Fruit fly (Drosophila melanogaster) whole organism, prepupa: ENCODE measurements around the gene CG43630.

Source experiments
- Blimp-1 ChIP-seq: fragments of 200-800 bp; sonication (Bioruptor generic); optimal IDR thresholded peaks from 3 replicates; lab custom pipeline; 2017; ENCODE audit warnings: missing biosample characterization, missing genetic modification characterization, mild to moderate bottlenecking, moderate library complexity, missing genetic modification reagents
- CG10631 ChIP-seq: fragments of 200-800 bp; sonication (Bioruptor generic); optimal IDR thresholded peaks from 2 replicates; lab custom pipeline; 2016; ENCODE audit warnings: missing biosample characterization, missing genetic modification characterization
- CG10669 ChIP-seq: fragments of 200-800 bp; sonication (Bioruptor generic); optimal IDR thresholded peaks from 3 replicates; lab custom pipeline; 2018; ENCODE audit warnings: missing biosample characterization, mild to moderate bottlenecking, missing genetic modification characterization, moderate library complexity
- CG11294 ChIP-seq: fragments of 200-800 bp; sonication (Bioruptor generic); IDR thresholded peaks from 2 replicates; pipeline ENCODE4 v1.3.6; 2022; ENCODE audit warnings: missing biosample characterization, missing genetic modification characterization
- CG11902 ChIP-seq: fragments of 200-800 bp; sonication (Bioruptor generic); optimal IDR thresholded peaks from 3 replicates; lab custom pipeline; 2016; ENCODE audit warnings: missing biosample characterization, missing genetic modification characterization
- CG15336 ChIP-seq: fragments of 200-800 bp; sonication (Bioruptor generic); IDR thresholded peaks from 2 replicates; pipeline ENCODE4 v1.3.6; 2022; ENCODE audit warnings: missing biosample characterization, missing genetic modification characterization
- CG1621 ChIP-seq: fragments of 200-800 bp; sonication (Bioruptor generic); optimal IDR thresholded peaks from 3 replicates; lab custom pipeline; 2018; ENCODE audit warnings: missing biosample characterization, mild to moderate bottlenecking, missing genetic modification characterization
- CG31627 ChIP-seq: fragments of 200-800 bp; sonication (Bioruptor generic); optimal IDR thresholded peaks from 3 replicates; lab custom pipeline; 2016; ENCODE audit warnings: missing biosample characterization, missing genetic modification characterization
- CG34406 ChIP-seq: fragments of 200-800 bp; sonication (Bioruptor generic); optimal IDR thresholded peaks from 3 replicates; lab custom pipeline; 2016; ENCODE audit warnings: missing biosample characterization, missing genetic modification characterization
- CG6163 ChIP-seq: fragments of 200-800 bp; sonication (Bioruptor generic); IDR thresholded peaks from 3 replicates; pipeline ENCODE4 v1.3.6; 2022; ENCODE audit warnings: missing biosample characterization, missing genetic modification characterization
- CG6792 ChIP-seq: fragments of 200-800 bp; sonication (Bioruptor generic); optimal IDR thresholded peaks from 3 replicates; lab custom pipeline; 2016; ENCODE audit warnings: missing biosample characterization, missing genetic modification characterization
- CG6808 ChIP-seq: fragments of 200-800 bp; sonication (Bioruptor generic); optimal IDR thresholded peaks from 3 replicates; lab custom pipeline; 2017; ENCODE audit warnings: missing biosample characterization, missing genetic modification characterization, mild to moderate bottlenecking, moderate library complexity, missing genetic modification reagents
- CG6854 ChIP-seq: fragments of 200-800 bp; sonication (Bioruptor generic); optimal IDR thresholded peaks from 2 replicates; lab custom pipeline; 2017; ENCODE audit warnings: missing biosample characterization, mild to moderate bottlenecking, missing genetic modification characterization
- CG7368 ChIP-seq: fragments of 200-800 bp; sonication (Bioruptor generic); optimal IDR thresholded peaks from 3 replicates; lab custom pipeline; 2016; ENCODE audit warnings: missing biosample characterization, missing genetic modification characterization
- CG8119 ChIP-seq: fragments of 200-800 bp; sonication (Bioruptor generic); IDR thresholded peaks from 3 replicates; pipeline ENCODE4 v1.3.6; 2022; ENCODE audit warnings: missing biosample characterization, missing genetic modification characterization
- CG8632 ChIP-seq: fragments of 200-800 bp; sonication (Bioruptor generic); optimal IDR thresholded peaks from 3 replicates; lab custom pipeline; 2016; ENCODE audit warnings: missing biosample characterization, missing genetic modification characterization
- CG9139 ChIP-seq: fragments of 200-800 bp; sonication (Bioruptor generic); optimal IDR thresholded peaks from 3 replicates; lab custom pipeline; 2017; ENCODE audit warnings: missing biosample characterization, mild to moderate bottlenecking, missing genetic modification characterization
- Eip78C ChIP-seq: fragments of 200-800 bp; sonication (Bioruptor generic); peaks from one replicate; lab custom pipeline; 2016; ENCODE audit warnings: missing biosample characterization, missing genetic modification characterization
- Eip93F ChIP-seq: fragments of 200-800 bp; sonication (Bioruptor generic); optimal IDR thresholded peaks from 2 replicates; lab custom pipeline; 2016; ENCODE audit warnings: missing biosample characterization, mild to moderate bottlenecking, missing genetic modification characterization
- Ets96B ChIP-seq: fragments of 200-800 bp; optimal IDR thresholded peaks from 2 replicates; lab custom pipeline; 2019; ENCODE audit warnings: missing biosample characterization, mild to moderate bottlenecking, missing genetic modification characterization, moderate library complexity
- Gug ChIP-seq: fragments of 200-800 bp; sonication (Bioruptor generic); IDR thresholded peaks from 2 replicates; pipeline ENCODE4 v1.3.6; 2022; ENCODE audit warnings: missing biosample characterization, missing genetic modification characterization
- Hr39 ChIP-seq: fragments of 200-800 bp; sonication (Bioruptor generic); optimal IDR thresholded peaks from 2 replicates; lab custom pipeline; 2016; ENCODE audit warnings: missing biosample characterization, missing genetic modification characterization
- Hr4 ChIP-seq: fragments of 200-800 bp; sonication (Bioruptor generic); optimal IDR thresholded peaks from 3 replicates; lab custom pipeline; 2016; ENCODE audit warnings: missing biosample characterization, missing genetic modification characterization
- Lpt ChIP-seq: fragments of 200-800 bp; sonication (Bioruptor generic); optimal IDR thresholded peaks from 3 replicates; lab custom pipeline; 2016; ENCODE audit warnings: missing biosample characterization, missing genetic modification characterization
- Met ChIP-seq: fragments of 200-800 bp; sonication (Bioruptor generic); optimal IDR thresholded peaks from 3 replicates; lab custom pipeline; 2016; ENCODE audit warnings: missing biosample characterization, missing genetic modification characterization
- OdsH ChIP-seq: fragments of 200-800 bp; sonication (Bioruptor generic); optimal IDR thresholded peaks from 3 replicates; lab custom pipeline; 2016; ENCODE audit warnings: missing biosample characterization, missing genetic modification characterization
- Sox102F ChIP-seq: fragments of 200-800 bp; sonication (Bioruptor generic); optimal IDR thresholded peaks from 2 replicates; lab custom pipeline; 2016; ENCODE audit warnings: missing biosample characterization, mild to moderate bottlenecking, missing genetic modification characterization
- Sox15 ChIP-seq: fragments of 200-800 bp; sonication (Bioruptor generic); optimal IDR thresholded peaks from 3 replicates; lab custom pipeline; 2016; ENCODE audit warnings: missing biosample characterization, missing genetic modification characterization
- achi ChIP-seq: fragments of 200-800 bp; sonication (Bioruptor generic); optimal IDR thresholded peaks from 3 replicates; lab custom pipeline; 2016; ENCODE audit warnings: missing biosample characterization, missing genetic modification characterization
- acj6 ChIP-seq: fragments of 200-800 bp; sonication (Bioruptor generic); optimal IDR thresholded peaks from 3 replicates; lab custom pipeline; 2016; ENCODE audit warnings: missing biosample characterization, missing genetic modification characterization
- cyc ChIP-seq: fragments of 200-800 bp; sonication (Bioruptor generic); optimal IDR thresholded peaks from 3 replicates; lab custom pipeline; 2016; ENCODE audit warnings: missing biosample characterization, missing genetic modification characterization
- dac ChIP-seq: fragments of 200-800 bp; sonication (Bioruptor generic); optimal IDR thresholded peaks from 2 replicates; lab custom pipeline; 2017; ENCODE audit warnings: missing biosample characterization, mild to moderate bottlenecking, missing genetic modification characterization
- dsx ChIP-seq: fragments of 200-800 bp; optimal IDR thresholded peaks from 3 replicates; lab custom pipeline; 2019; ENCODE audit warnings: missing biosample characterization, mild to moderate bottlenecking, missing genetic modification characterization, moderate library complexity; ENCODE audit not compliant: poor library complexity, severe bottlenecking
- eg ChIP-seq: fragments of 200-800 bp; sonication (Bioruptor generic); IDR thresholded peaks from 3 replicates; pipeline ENCODE4 v1.3.6; 2022; ENCODE audit warnings: missing biosample characterization, missing genetic modification characterization
- fd59A ChIP-seq: fragments of 200-800 bp; sonication (Bioruptor generic); optimal IDR thresholded peaks from 2 replicates; lab custom pipeline; 2017; ENCODE audit warnings: missing biosample characterization, mild to moderate bottlenecking, missing genetic modification characterization, missing genetic modification reagents
- fd85E ChIP-seq: fragments of 200-800 bp; sonication (Bioruptor generic); optimal IDR thresholded peaks from 3 replicates; lab custom pipeline; 2016; ENCODE audit warnings: missing biosample characterization, missing genetic modification characterization
- fkh ChIP-seq: fragments of 200-800 bp; sonication (Bioruptor generic); optimal IDR thresholded peaks from 3 replicates; lab custom pipeline; 2017; ENCODE audit warnings: missing biosample characterization, mild to moderate bottlenecking, missing genetic modification characterization, moderate library complexity
- lz ChIP-seq: fragments of 200-800 bp; sonication (Bioruptor generic); optimal IDR thresholded peaks from 3 replicates; lab custom pipeline; 2016; ENCODE audit warnings: missing biosample characterization, missing genetic modification characterization
- net ChIP-seq: fragments of 200-800 bp; sonication (Bioruptor generic); optimal IDR thresholded peaks from 3 replicates; lab custom pipeline; 2016; ENCODE audit warnings: missing biosample characterization, missing genetic modification characterization
- salr ChIP-seq, 2 experiments: fragments of 200-800 bp; sonication (Bioruptor generic); optimal IDR thresholded peaks; 3 replicates each; lab custom pipeline; 2016 to 2018; ENCODE audit warnings: missing biosample characterization in 2 of 2, missing genetic modification characterization in 2 of 2, mild to moderate bottlenecking in 1 of 2
- spab ChIP-seq: fragments of 200-800 bp; sonication (Bioruptor generic); optimal IDR thresholded peaks from 2 replicates; lab custom pipeline; 2017; ENCODE audit warnings: missing biosample characterization, mild to moderate bottlenecking, missing genetic modification characterization, missing genetic modification reagents
- ss ChIP-seq, 2 experiments: fragments of 200-800 bp; sonication (Bioruptor generic); optimal IDR thresholded peaks; 2 replicates in 1 of 2; 3 replicates in 1 of 2; lab custom pipeline; 2017 to 2018; ENCODE audit warnings: mild to moderate bottlenecking in 2 of 2, missing biosample characterization in 2 of 2, missing genetic modification characterization in 2 of 2, moderate library complexity in 1 of 2
- svp ChIP-seq: fragments of 200-800 bp; sonication (Bioruptor generic); peaks from one replicate; lab custom pipeline; 2016; ENCODE audit warnings: missing biosample characterization, missing genetic modification characterization
- topi ChIP-seq: fragments of 200-800 bp; sonication (Bioruptor generic); optimal IDR thresholded peaks from 3 replicates; lab custom pipeline; 2016; ENCODE audit warnings: missing biosample characterization, missing genetic modification characterization
- vri ChIP-seq: fragments of 200-800 bp; sonication (Bioruptor generic); optimal IDR thresholded peaks from 3 replicates; lab custom pipeline; 2016; ENCODE audit warnings: missing biosample characterization, mild to moderate bottlenecking, missing genetic modification characterization

The CG43630 gene

DNA sequence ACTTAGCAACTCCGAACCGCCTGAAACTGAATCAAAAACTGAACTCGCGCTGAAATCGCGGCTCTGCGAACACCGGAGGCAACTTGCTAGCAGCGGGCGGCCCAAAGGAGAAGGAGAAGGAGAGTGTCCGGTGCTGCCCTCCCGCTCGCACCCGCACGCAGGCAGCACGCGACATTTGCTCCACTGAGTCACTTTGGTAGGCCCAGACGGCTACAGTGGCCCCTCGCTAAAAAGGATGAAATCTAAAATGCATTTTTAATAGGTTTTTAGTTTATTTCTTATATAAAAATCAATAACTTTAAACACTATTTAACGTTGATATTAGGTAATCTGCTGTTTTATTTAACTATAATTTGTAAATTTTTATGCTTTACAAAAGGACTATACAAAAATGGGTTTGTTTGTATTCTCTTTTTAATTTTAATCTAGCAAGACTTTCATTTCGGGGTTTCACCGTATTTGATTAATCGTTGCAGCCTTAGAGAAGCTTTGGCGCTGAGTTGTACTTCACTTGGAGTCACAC, 46.4 kb upstream of the CG43630 start, which contains the start of gene Men (continued):
- TF ChIP-seq CG9139 (GFP tag; lab: Kevin White, UChicago) (peak; percentile 9), CG8632 (GFP tag; lab: Kevin White, UChicago) (peak; percentile 53), fd59A (peak; percentile 42), ss (GFP tag; optimal IDR thresholded peaks at IDR 0.05; lab: Kevin White, UChicago) (peak; percentile 48 to 56), svp (GFP tag; lab: Kevin White, UChicago) (peak; percentile 73), cyc (peak; percentile 48), achi (GFP tag; lab: Kevin White, UChicago) (peak; percentile 60), vri (GFP tag; lab: Kevin White, UChicago) (peak; percentile 25), CG11294 (GFP tag; lab: Robert Waterston, UW) (peak; percentile 61; the same call in 1 of the 2 replicates), OdsH (GFP tag; lab: Kevin White, UChicago) (peak; percentile 52), Sox102F (GFP tag; lab: Kevin White, UChicago) (peak; percentile 38), Ets96B (tag; lab: Kevin White, UChicago) (peak; percentile 54), acj6 (peak; percentile 52), dsx (GFP tag; lab: Kevin White, UChicago) (peak; percentile 40), Met (peak; percentile 61), net (GFP tag; lab: Kevin White, UChicago) (peak; percentile 39), CG1621 (tag; lab: Kevin White, UChicago) (peak; percentile 7), fkh (GFP tag; lab: Kevin White, UChicago) (no peak), spab (GFP tag; lab: Kevin White, UChicago) (peak; percentile 22), CG10631 (GFP tag; lab: Kevin White, UChicago) (peak; percentile 32), dac (GFP tag; lab: Kevin White, UChicago) (no peak), Gug (GFP tag; lab: Robert Waterston, UW) (peak; percentile 52; the same call in 1 of the 2 replicates), eg (GFP tag; lab: Robert Waterston, UW) (peak; percentile 71), CG6854 (no peak), Eip93F (GFP tag; lab: Kevin White, UChicago) (no peak), salr (GFP tag; optimal IDR thresholded peaks at IDR 0.05; lab: Kevin White, UChicago) (peak in 1 of 2 experiments; percentile 55)

DNA sequence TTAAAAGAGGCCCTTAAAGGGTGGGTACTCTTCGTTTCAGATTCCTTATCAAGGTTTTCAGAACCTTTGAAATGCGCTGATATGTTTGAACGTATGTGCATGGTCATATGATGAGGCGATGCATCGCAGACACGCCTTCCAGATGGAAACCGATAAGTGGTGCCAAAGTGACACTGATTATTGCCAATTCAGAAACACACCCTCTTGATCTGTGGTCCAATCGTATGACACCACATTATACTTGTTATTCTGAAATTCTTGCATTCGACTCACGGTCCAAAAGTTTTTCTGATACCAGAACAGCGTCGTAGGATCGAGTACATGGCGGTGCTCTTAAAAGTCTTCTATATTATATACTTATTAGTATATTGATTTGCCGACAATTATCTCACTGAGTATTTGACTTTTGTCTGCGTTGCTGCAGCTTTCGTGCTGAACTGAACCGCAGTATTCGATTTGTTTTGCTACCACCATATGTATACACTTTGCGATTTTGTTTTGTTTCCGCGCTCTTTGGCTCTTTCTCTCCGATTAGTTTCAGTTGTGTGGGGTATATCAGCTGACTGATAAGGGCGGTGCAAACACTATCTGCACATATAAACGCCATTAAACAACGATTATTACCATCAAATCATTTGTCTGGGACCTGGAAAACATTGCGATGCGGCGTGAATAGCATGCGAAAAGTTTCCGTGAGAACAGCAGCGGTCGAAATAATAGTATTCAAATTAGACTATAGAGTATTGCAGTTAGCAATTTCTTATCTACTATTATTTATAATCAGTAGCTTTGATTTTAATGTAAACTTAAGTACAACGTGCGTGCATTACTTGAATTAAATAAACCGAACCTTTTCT, 44.5 kb upstream of the CG43630 start:
- TF ChIP-seq CG6808 (no peak), achi (GFP tag; lab: Kevin White, UChicago) (no peak), Ets96B (tag; lab: Kevin White, UChicago) (peak; percentile 26), Hr4 (GFP tag; lab: Kevin White, UChicago) (peak; percentile 14), CG15336 (GFP tag; lab: Robert Waterston, UW) (0 out of 2 replicates have a peak, but pooled peaks have one; percentile 31), Hr39 (no peak), CG31627 (GFP tag; lab: Kevin White, UChicago) (no peak), CG6163 (peak; percentile 51; the same call in 1 of the 3 replicates), CG8119 (GFP tag; lab: Robert Waterston, UW) (no peak), Eip78C (GFP tag; lab: Kevin White, UChicago) (peak; percentile 79), OdsH (GFP tag; lab: Kevin White, UChicago) (no peak), CG10669 (no peak), vri (GFP tag; lab: Kevin White, UChicago) (no peak), CG8632 (GFP tag; lab: Kevin White, UChicago) (no peak), fd85E (no peak), CG6792 (GFP tag; lab: Kevin White, UChicago) (peak; percentile 3), lz (GFP tag; lab: Kevin White, UChicago) (no peak), Blimp-1 (GFP tag; lab: Kevin White, UChicago) (no peak), CG11294 (GFP tag; lab: Robert Waterston, UW) (no peak), dac (GFP tag; lab: Kevin White, UChicago) (no peak), topi (GFP tag; lab: Kevin White, UChicago) (no peak), CG6854 (no peak), Gug (GFP tag; lab: Robert Waterston, UW) (no peak), CG1621 (tag; lab: Kevin White, UChicago) (no peak), spab (GFP tag; lab: Kevin White, UChicago) (no peak), Lpt (GFP tag; lab: Kevin White, UChicago) (no peak), CG34406 (peak; percentile 24), acj6 (no peak), CG7368 (GFP tag; lab: Kevin White, UChicago) (no peak), ss (GFP tag; optimal IDR thresholded peaks at IDR 0.05; lab: Kevin White, UChicago) (no peak), Sox15 (GFP tag; lab: Kevin White, UChicago) (no peak), svp (GFP tag; lab: Kevin White, UChicago) (peak; percentile 96), CG11902 (GFP tag; lab: Kevin White, UChicago) (no peak), fkh (GFP tag; lab: Kevin White, UChicago) (no peak)
